Fruit fly (Drosophila melanogaster) whole organism, wandering third instar larva: ENCODE data around the gene mtm.

ENCODE experiments used
- Abd-B ChIP-seq: fragments of >200 bp; optimal IDR thresholded peaks from 2 replicates; lab custom pipeline; 2017; ENCODE audit warnings: missing biosample characterization, missing genetic modification characterization
- CG32264 ChIP-seq: fragments of 200-800 bp; sonication (Bioruptor generic); optimal IDR thresholded peaks from 2 replicates; lab custom pipeline; 2016; ENCODE audit warnings: missing biosample characterization, missing genetic modification characterization
- CG9705 ChIP-seq: fragments of 200-800 bp; sonication (Bioruptor generic); optimal IDR thresholded peaks from 2 replicates; lab custom pipeline; 2018; ENCODE audit warnings: missing biosample characterization, mild to moderate bottlenecking, missing genetic modification characterization
- CrebA ChIP-seq: fragments of 200-800 bp; sonication (Bioruptor generic); optimal IDR thresholded peaks from 2 replicates; lab custom pipeline; 2016; ENCODE audit warnings: missing biosample characterization, mild to moderate bottlenecking, missing genetic modification characterization, borderline replicate concordance
- Dfd ChIP-seq: fragments of >200 bp; optimal IDR thresholded peaks from 2 replicates; lab custom pipeline; 2017; ENCODE audit warnings: missing biosample characterization, missing genetic modification characterization
- Dif ChIP-seq: fragments of 200-275, 200-300 bp; sonication (Bioruptor generic); optimal IDR thresholded peaks from 2 replicates; lab custom pipeline; 2018; ENCODE audit warnings: missing biosample characterization, missing genetic modification characterization; ENCODE audit not compliant: partially characterized antibody
- GATAd ChIP-seq: sonication (Bioruptor generic); optimal IDR thresholded peaks from 2 replicates; lab custom pipeline; 2016; ENCODE audit warnings: missing biosample characterization, missing genetic modification characterization
- HLH106 ChIP-seq: fragments of 200-800 bp; optimal IDR thresholded peaks from 3 replicates; lab custom pipeline; 2019; ENCODE audit warnings: missing biosample characterization, mild to moderate bottlenecking, missing genetic modification characterization, moderate library complexity
- Hnf4 ChIP-seq: fragments of 200-800 bp; sonication (Bioruptor generic); optimal IDR thresholded peaks from 2 replicates; lab custom pipeline; 2016; ENCODE audit warnings: missing biosample characterization, mild to moderate bottlenecking, missing genetic modification characterization
- Hr78 ChIP-seq: fragments of >200 bp; optimal IDR thresholded peaks from 2 replicates; lab custom pipeline; 2017; ENCODE audit warnings: missing biosample characterization, missing genetic modification characterization
- Hr83 ChIP-seq: fragments of 200-300 bp; sonication (Bioruptor generic); optimal IDR thresholded peaks from 2 replicates; lab custom pipeline; 2016; ENCODE audit warnings: missing biosample characterization, mild to moderate bottlenecking, missing genetic modification characterization, moderate library complexity; ENCODE audit not compliant: poor library complexity, severe bottlenecking
- Jra ChIP-seq: sonication (Bioruptor generic); optimal IDR thresholded peaks from 2 replicates; lab custom pipeline; 2016; ENCODE audit warnings: missing biosample characterization, missing genetic modification characterization
- Mio ChIP-seq: sonication (Bioruptor generic); optimal IDR thresholded peaks from 2 replicates; lab custom pipeline; 2016; ENCODE audit warnings: missing biosample characterization, missing genetic modification characterization
- Myc ChIP-seq: fragments of >200 bp; optimal IDR thresholded peaks from 2 replicates; lab custom pipeline; 2017
- N ChIP-seq: fragments of >200 bp; optimal IDR thresholded peaks from 2 replicates; lab custom pipeline; 2018; ENCODE audit warnings: missing biosample characterization, missing external identifiers, missing genetic modification characterization
- OdsH ChIP-seq: fragments of 200-800 bp; sonication (Bioruptor generic); optimal IDR thresholded peaks from 2 replicates; lab custom pipeline; 2016; ENCODE audit warnings: missing biosample characterization, mild to moderate bottlenecking, missing genetic modification characterization
- Sp1 ChIP-seq: fragments of 200-800 bp; sonication (Bioruptor generic); optimal IDR thresholded peaks from 3 replicates; lab custom pipeline; 2019; ENCODE audit warnings: missing biosample characterization, mild to moderate bottlenecking, missing genetic modification characterization, moderate library complexity
- Vsx2 ChIP-seq: fragments of 200-300, 225-300 bp; sonication (Bioruptor generic); optimal IDR thresholded peaks from 2 replicates; lab custom pipeline; 2018; ENCODE audit warnings: missing biosample characterization, missing genetic modification characterization; ENCODE audit not compliant: partially characterized antibody
- br ChIP-seq: fragments of 200-800 bp; sonication (Bioruptor generic); optimal IDR thresholded peaks from 2 replicates; lab custom pipeline; 2016; ENCODE audit warnings: missing biosample characterization, missing genetic modification characterization
- brk ChIP-seq: fragments of 200-800 bp; sonication (Bioruptor generic); optimal IDR thresholded peaks from 2 replicates; lab custom pipeline; 2016; ENCODE audit warnings: missing biosample characterization, mild to moderate bottlenecking, missing genetic modification characterization
- dl ChIP-seq, 2 experiments: fragments of 175-275, 200-275 bp in 1 of 2; fragments of 200-275 bp in 1 of 2; sonication (Bioruptor generic); optimal IDR thresholded peaks; lab custom pipeline; 2018; ENCODE audit warnings: mild to moderate bottlenecking in 2 of 2, missing biosample characterization in 2 of 2, missing genetic modification characterization in 2 of 2, moderate library complexity in 2 of 2; ENCODE audit not compliant: partially characterized antibody in 2 of 2, insufficient read depth in 1 of 2
- dmrt93B ChIP-seq: fragments of 200-800 bp; sonication (Bioruptor generic); optimal IDR thresholded peaks from 2 replicates; lab custom pipeline; 2018; ENCODE audit warnings: missing biosample characterization, mild to moderate bottlenecking, missing genetic modification characterization
- dsf ChIP-seq: sonication (Bioruptor generic); optimal IDR thresholded peaks from 2 replicates; lab custom pipeline; 2016; ENCODE audit warnings: missing biosample characterization, missing genetic modification characterization, borderline replicate concordance
- ey ChIP-seq: fragments of 200-800 bp; sonication (Bioruptor generic); optimal IDR thresholded peaks from 2 replicates; lab custom pipeline; 2016; ENCODE audit warnings: missing biosample characterization, missing genetic modification characterization
- foxo ChIP-seq, 2 experiments: fragments of 200-800 bp; sonication (Bioruptor generic); optimal IDR thresholded peaks; 2 replicates in 1 of 2; 3 replicates in 1 of 2; lab custom pipeline; 2016 to 2017; ENCODE audit warnings: missing biosample characterization in 2 of 2, missing genetic modification characterization in 2 of 2
- fru ChIP-seq: fragments of 200-800 bp; sonication (Bioruptor generic); optimal IDR thresholded peaks from 3 replicates; lab custom pipeline; 2016; ENCODE audit warnings: missing biosample characterization, mild to moderate bottlenecking, missing genetic modification characterization
- h ChIP-seq: fragments of 200-800 bp; sonication (Bioruptor generic); optimal IDR thresholded peaks from 3 replicates; lab custom pipeline; 2016; ENCODE audit warnings: missing biosample characterization, mild to moderate bottlenecking, missing genetic modification characterization
- jim ChIP-seq: fragments of 175-275, 200-325 bp; sonication (Bioruptor generic); optimal IDR thresholded peaks from 2 replicates; lab custom pipeline; 2016; ENCODE audit warnings: missing biosample characterization, mild to moderate bottlenecking, missing genetic modification characterization
- lola ChIP-seq: fragments of >200 bp; optimal IDR thresholded peaks from 2 replicates; lab custom pipeline; 2017; ENCODE audit warnings: missing biosample characterization, missing genetic modification characterization
- pan ChIP-seq: fragments of >200 bp; optimal IDR thresholded peaks from 2 replicates; lab custom pipeline; 2017
- psq ChIP-seq: fragments of 200-800 bp; sonication (Bioruptor generic); optimal IDR thresholded peaks from 3 replicates; lab custom pipeline; 2017; ENCODE audit warnings: missing biosample characterization, mild to moderate bottlenecking, missing genetic modification characterization, moderate library complexity
- rgr ChIP-seq: fragments of 200-800 bp; sonication (Bioruptor generic); optimal IDR thresholded peaks from 3 replicates; lab custom pipeline; 2016; ENCODE audit warnings: missing biosample characterization, mild to moderate bottlenecking, missing genetic modification characterization
- sage ChIP-seq: fragments of 200-800 bp; sonication (Bioruptor generic); optimal IDR thresholded peaks from 2 replicates; lab custom pipeline; 2016; ENCODE audit warnings: missing biosample characterization, mild to moderate bottlenecking, missing genetic modification characterization
- sv ChIP-seq: fragments of 200-800 bp; sonication (Bioruptor generic); optimal IDR thresholded peaks from 3 replicates; lab custom pipeline; 2016; ENCODE audit warnings: missing biosample characterization, missing genetic modification characterization
- tai ChIP-seq: sonication (Bioruptor generic); optimal IDR thresholded peaks from 2 replicates; lab custom pipeline; 2016; ENCODE audit warnings: missing biosample characterization, missing genetic modification characterization
- usp ChIP-seq: fragments of >200 bp; optimal IDR thresholded peaks from 2 replicates; lab custom pipeline; 2017; ENCODE audit warnings: missing biosample characterization, missing genetic modification characterization
- woc ChIP-seq: sonication (Bioruptor generic); optimal IDR thresholded peaks from 2 replicates; lab custom pipeline; 2016; ENCODE audit warnings: missing biosample characterization, mild to moderate bottlenecking, missing genetic modification characterization

mtm gene

DNA sequence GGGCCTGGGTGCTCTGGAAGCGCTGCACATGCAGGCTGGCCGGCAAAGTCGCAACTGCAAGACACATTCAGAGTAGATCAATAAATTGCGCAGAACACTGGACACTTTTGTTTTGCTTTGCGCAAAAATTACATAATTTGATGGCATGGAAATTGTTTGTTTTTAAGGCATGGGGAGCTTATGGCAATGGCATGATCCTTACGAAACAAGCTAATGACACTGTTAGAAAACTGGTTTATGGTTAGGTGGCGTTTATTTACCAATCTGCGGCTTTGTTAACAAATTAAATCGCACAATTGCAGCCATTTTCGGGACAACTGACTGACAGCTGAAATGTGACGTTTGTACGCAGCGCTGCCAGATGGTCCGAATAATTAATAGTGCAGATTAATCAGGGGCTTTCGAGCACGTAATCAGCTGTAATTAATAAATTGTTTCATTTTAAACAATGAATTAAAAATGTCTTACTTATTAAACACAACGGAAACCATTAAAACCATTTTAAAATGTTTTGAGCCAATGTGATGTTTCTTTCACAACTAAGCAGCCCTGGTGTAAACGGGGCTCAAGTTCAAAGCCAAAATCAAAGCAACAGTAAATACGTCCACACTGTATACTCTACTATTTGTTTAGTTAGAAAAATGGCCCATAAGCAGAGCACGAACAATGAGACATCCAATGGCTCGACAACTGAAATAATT, 25.7 kb upstream of the mtm start, which contains the start of the genes ND-51 and CG13994 (continued):
- no peak for TF ChIP-seq CrebA (GFP tag; lab: Kevin White, UChicago)
- TF ChIP-seq Jra = no peak
- TF ChIP-seq usp (GFP tag; lab: Kevin White, UChicago) = no peak
- TF ChIP-seq sage = no peak
- TF ChIP-seq Abd-B (GFP tag; lab: Kevin White, UChicago) = no peak
- TF ChIP-seq CG32264 (GFP tag; lab: Kevin White, UChicago) = peak; percentile 53
- no peak for TF ChIP-seq Vsx2

DNA sequence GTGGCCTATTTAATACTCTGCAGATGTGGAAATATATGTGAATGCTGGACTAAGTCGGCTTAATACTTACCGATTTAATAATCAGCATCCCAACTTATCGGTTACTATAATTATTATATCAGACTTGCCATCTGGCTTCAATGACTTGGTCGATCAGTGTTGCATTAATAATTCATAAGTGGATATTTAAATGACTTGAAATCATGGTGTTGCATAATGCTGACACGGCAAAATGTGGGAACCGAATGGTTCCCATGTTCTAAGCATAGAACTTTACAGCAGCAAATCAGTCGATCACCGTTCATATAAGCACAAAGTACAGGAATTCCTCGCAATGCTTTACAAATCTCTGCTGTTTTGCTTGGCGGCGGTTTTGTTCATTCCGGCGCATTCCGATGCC, 23.4 kb upstream of the mtm start, which contains the start of gene CG34180:
Gene CG34180 (plus strand): TSS at position 301 of the 400 bp plus-strand sequence.
- TF ChIP-seq CG9705 (no peak), ey (GFP tag; lab: Kevin White, UChicago) (no peak), GATAd (no peak), CrebA (GFP tag; lab: Kevin White, UChicago) (no peak), Myc (lab: Kevin White, UChicago) (no peak), dl (GFP tag; optimal IDR thresholded peaks at IDR 0.05; lab: Kevin White, UChicago; ENCODE audit: insufficient read depth in 1 of 2, partially characterized antibody in 2 of 2) (no peak), usp (GFP tag; lab: Kevin White, UChicago) (no peak), lola (GFP tag; lab: Kevin White, UChicago) (no peak), pan (lab: Kevin White, UChicago) (no peak), dmrt93B (GFP tag; lab: Kevin White, UChicago) (no peak), sv (GFP tag; lab: Kevin White, UChicago) (no peak), Dfd (GFP tag; lab: Kevin White, UChicago) (no peak), HLH106 (no peak), Abd-B (GFP tag; lab: Kevin White, UChicago) (no peak), Hnf4 (GFP tag; lab: Kevin White, UChicago) (no peak)
- TF ChIP-seq, all 38 proteins: peak for 0

DNA sequence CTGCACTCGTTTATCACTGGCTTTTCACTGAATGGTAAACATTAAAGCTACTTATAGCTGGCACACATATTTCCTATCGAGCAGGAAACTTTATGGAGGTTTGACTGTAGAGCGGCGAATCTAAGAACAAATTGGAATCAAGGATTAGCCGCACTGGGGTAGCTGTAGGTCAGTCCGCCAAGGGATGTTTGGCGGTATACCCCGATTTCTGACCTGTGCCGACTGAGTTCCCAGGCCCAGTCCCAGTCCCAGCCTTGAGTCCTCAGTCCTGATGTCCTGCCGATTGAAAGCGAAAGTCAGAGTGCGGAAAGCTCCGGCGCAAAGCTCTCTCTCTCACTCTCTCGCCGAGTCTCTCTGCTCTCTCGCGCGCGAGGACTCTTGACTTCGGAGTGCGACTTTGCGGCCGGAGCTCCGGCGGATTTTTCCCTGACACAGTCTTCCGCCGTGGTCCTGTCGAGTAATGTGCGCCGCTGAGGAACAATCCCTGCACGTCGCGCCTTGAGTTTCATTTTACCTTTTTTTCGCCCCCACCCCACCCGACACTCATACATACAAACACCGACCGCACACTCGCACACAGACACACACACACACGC, 17.2 kb upstream of the mtm start, which contains the start of gene CG13995:
Gene CG13995 (plus strand): TSS at position 429 of the 596 bp plus-strand sequence.
- TF ChIP-seq pan (lab: Kevin White, UChicago) (no peak), Dif (GFP tag; lab: Kevin White, UChicago) (peak; percentile 33), lola (GFP tag; lab: Kevin White, UChicago) (no peak)

DNA sequence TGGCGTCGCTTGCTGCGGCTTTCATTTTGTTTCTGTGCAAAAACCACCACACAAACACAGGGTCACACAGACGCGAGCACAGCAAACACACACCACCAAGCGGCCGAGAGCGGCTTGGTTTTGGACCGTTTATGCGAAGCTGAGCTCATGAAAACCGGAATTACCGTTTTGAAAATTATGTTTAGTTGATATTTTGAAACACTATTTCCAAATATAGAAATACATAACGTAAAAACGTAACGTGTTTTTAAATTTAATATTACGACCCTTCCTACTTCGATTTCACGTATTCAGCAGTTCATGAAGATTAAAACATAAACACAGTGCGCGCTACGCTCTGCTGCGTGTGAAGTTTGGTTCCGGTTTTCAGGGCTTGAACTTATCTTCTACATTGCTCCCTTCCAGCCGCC, 14.4 kb upstream of the mtm start:
- TF ChIP-seq psq (GFP tag; lab: Kevin White, UChicago) (peak; percentile 90), Mio (peak; percentile 53), woc (GFP tag; lab: Kevin White, UChicago) (peak; percentile 93), Hr83 (GFP tag; lab: Kevin White, UChicago) (peak; percentile 57), HLH106 (peak; percentile 94), Hnf4 (GFP tag; lab: Kevin White, UChicago) (peak; percentile 94), Vsx2 (no peak), OdsH (GFP tag; lab: Kevin White, UChicago) (peak; percentile 96), N (GFP tag; lab: Kevin White, UChicago) (no peak), lola (GFP tag; lab: Kevin White, UChicago) (no peak), brk (GFP tag; lab: Kevin White, UChicago) (no peak), tai (GFP tag; lab: Kevin White, UChicago) (no peak), GATAd (no peak), br (GFP tag; lab: Kevin White, UChicago) (peak; percentile 97), CG32264 (GFP tag; lab: Kevin White, UChicago) (peak; percentile 90), CG9705 (peak; percentile 91), ey (GFP tag; lab: Kevin White, UChicago) (peak; percentile 93), fru (GFP tag; lab: Kevin White, UChicago) (peak; percentile 98), Dif (GFP tag; lab: Kevin White, UChicago) (no peak), rgr (GFP tag; lab: Kevin White, UChicago) (peak; percentile 98), pan (lab: Kevin White, UChicago) (no peak), CrebA (GFP tag; lab: Kevin White, UChicago) (no peak), Myc (lab: Kevin White, UChicago) (no peak), sage (peak; percentile 88), Hr78 (no peak), h (GFP tag; lab: Kevin White, UChicago) (peak; percentile 98), Jra (peak; percentile 64), Abd-B (GFP tag; lab: Kevin White, UChicago) (no peak), jim (GFP tag; lab: Kevin White, UChicago) (no peak), dl (GFP tag; optimal IDR thresholded peaks at IDR 0.05; lab: Kevin White, UChicago; ENCODE audit: insufficient read depth in 1 of 2, partially characterized antibody in 2 of 2) (no peak), dsf (GFP tag; lab: Kevin White, UChicago) (peak; percentile 76), Dfd (GFP tag; lab: Kevin White, UChicago) (no peak), usp (GFP tag; lab: Kevin White, UChicago) (no peak), foxo (GFP tag; optimal IDR thresholded peaks at IDR 0.05; lab: Kevin White, UChicago) (peak; percentile 92 to 95), Sp1 (GFP tag; lab: Kevin White, UChicago) (peak; percentile 97)
